Worm (Caenorhabditis elegans) whole organism, L1 larva: Measurements from ENCODE around the gene ngn-1.

Source experiments
- C04F5.9 ChIP-seq: sonication (generic microtip); optimal IDR thresholded peaks from 2 replicates; lab custom pipeline; 2016; ENCODE audit warnings: missing genetic modification characterization, missing compliant biosample characterization
- Y116A8C.19 ChIP-seq: sonication (generic microtip); optimal IDR thresholded peaks from 2 replicates; lab custom pipeline; 2016; ENCODE audit warnings: missing compliant biosample characterization, missing genetic modification characterization, borderline replicate concordance
- aha-1 ChIP-seq: fragments of 150-350 bp; optimal IDR thresholded peaks from 2 replicates; lab custom pipeline; 2014; ENCODE audit warnings: missing biosample characterization, missing genetic modification characterization
- alr-1 ChIP-seq: fragments of 200-800 bp; sonication (Bioruptor generic); optimal IDR thresholded peaks from 2 replicates; lab custom pipeline; 2018; ENCODE audit warnings: borderline replicate concordance, mild to moderate bottlenecking, missing genetic modification characterization, missing compliant biosample characterization
- aly-2 ChIP-seq: fragments of 150-350 bp; optimal IDR thresholded peaks from 2 replicates; lab custom pipeline; 2014; ENCODE audit warnings: missing biosample characterization, missing genetic modification characterization
- ceh-63 ChIP-seq: fragments of 200-800 bp; sonication (Bioruptor generic); optimal IDR thresholded peaks from 2 replicates; lab custom pipeline; 2018; ENCODE audit warnings: mild to moderate bottlenecking, missing genetic modification characterization, missing compliant biosample characterization
- ceh-82 ChIP-seq, 3 experiments: fragments of 150-350 bp in 1 of 3; sonication (generic microtip) in 2 of 3; optimal IDR thresholded peaks; 2 replicates each; lab custom pipeline; 2014 to 2017; ENCODE audit warnings: missing biosample characterization in 3 of 3, missing genetic modification characterization in 3 of 3
- ceh-88 ChIP-seq: fragments of 200-800 bp; sonication (Bioruptor generic); IDR thresholded peaks from 2 replicates; pipeline ENCODE4 v1.3.6; 2022; ENCODE audit warnings: missing genetic modification characterization, missing compliant biosample characterization
- ceh-90 ChIP-seq: sonication (generic microtip); optimal IDR thresholded peaks from 2 replicates; lab custom pipeline; 2016; ENCODE audit warnings: missing genetic modification characterization, missing compliant biosample characterization
- dpl-1 ChIP-seq, 3 experiments: fragments of 150-350 bp in 2 of 3; sonication (generic microtip) in 1 of 3; optimal IDR thresholded peaks; 2 replicates each; lab custom pipeline; 2014 to 2017; ENCODE audit warnings: missing biosample characterization in 3 of 3, missing genetic modification characterization in 3 of 3, missing genetic modification reagents in 3 of 3
- dsc-1 ChIP-seq: sonication (generic microtip); optimal IDR thresholded peaks from 2 replicates; lab custom pipeline; 2016; ENCODE audit warnings: mild to moderate bottlenecking, missing genetic modification characterization, missing compliant biosample characterization
- efl-1 ChIP-seq, 4 experiments: fragments of 150-350 bp; optimal IDR thresholded peaks in 3 of 4; peaks in 1 of 4; 1 replicate in 1 of 4; 2 replicates in 3 of 4; lab custom pipeline; 2014; ENCODE audit warnings: missing biosample characterization in 2 of 4, missing genetic modification characterization in 2 of 4, missing genetic modification reagents in 2 of 4
- efl-3 ChIP-seq: fragments of 200-800 bp; sonication (Bioruptor generic); optimal IDR thresholded peaks from 2 replicates; lab custom pipeline; 2018; ENCODE audit warnings: mild to moderate bottlenecking, missing genetic modification characterization, missing compliant biosample characterization
- egl-13 ChIP-seq: sonication (generic microtip); optimal IDR thresholded peaks from 2 replicates; lab custom pipeline; 2016; ENCODE audit warnings: missing genotype, missing genetic modification reagents, missing genetic modification characterization, missing compliant biosample characterization
- elt-2 ChIP-seq: sonication (generic microtip); optimal IDR thresholded peaks from 2 replicates; lab custom pipeline; 2016; ENCODE audit warnings: missing genetic modification characterization, mild to moderate bottlenecking, inconsistent platforms, missing compliant biosample characterization, missing genetic modification reagents
- ets-5 ChIP-seq: fragments of 200-800 bp; sonication (Bioruptor generic); IDR thresholded peaks from 2 replicates; pipeline ENCODE4 v1.3.6; 2022; ENCODE audit warnings: missing genetic modification characterization, missing compliant biosample characterization
- fkh-10 ChIP-seq: sonication (generic microtip); optimal IDR thresholded peaks from 2 replicates; lab custom pipeline; 2017; ENCODE audit warnings: missing biosample characterization, missing genetic modification reagents, missing genetic modification characterization
- fkh-4 ChIP-seq: sonication (generic microtip); optimal IDR thresholded peaks from 2 replicates; lab custom pipeline; 2016; ENCODE audit warnings: missing compliant biosample characterization, missing genetic modification characterization, borderline replicate concordance
- fkh-8 ChIP-seq: sonication (generic microtip); optimal IDR thresholded peaks from 2 replicates; lab custom pipeline; 2016; ENCODE audit warnings: mild to moderate bottlenecking, missing genetic modification characterization, missing compliant biosample characterization
- grh-1 ChIP-seq: fragments of 200-800 bp; sonication (Bioruptor generic); IDR thresholded peaks from 2 replicates; pipeline ENCODE4 v1.3.6; 2022; ENCODE audit warnings: missing genetic modification reagents, missing genetic modification characterization, missing compliant biosample characterization
- hlh-4 ChIP-seq: sonication (generic microtip); optimal IDR thresholded peaks from 2 replicates; lab custom pipeline; 2016; ENCODE audit warnings: mild to moderate bottlenecking, missing genetic modification characterization, missing compliant biosample characterization
- irx-1 ChIP-seq: sonication (generic microtip); optimal IDR thresholded peaks from 2 replicates; lab custom pipeline; 2016; ENCODE audit warnings: missing genetic modification characterization, missing compliant biosample characterization
- isw-1 ChIP-seq: fragments of 200-800 bp; sonication (Bioruptor generic); IDR thresholded peaks from 2 replicates; pipeline ENCODE4 v1.3.6; 2022; ENCODE audit warnings: missing genetic modification characterization, missing compliant biosample characterization
- jun-1 ChIP-seq: fragments of 150-350 bp; optimal IDR thresholded peaks from 2 replicates; lab custom pipeline; 2014; ENCODE audit warnings: missing biosample characterization, missing genetic modification reagents, missing genetic modification characterization
- lin-15B ChIP-seq: fragments of 150-350 bp; sonication (generic microtip); optimal IDR thresholded peaks from 3 replicates; lab custom pipeline; 2014; ENCODE audit warnings: missing biosample characterization, missing genetic modification characterization
- lin-35 ChIP-seq, 2 experiments: fragments of 150-350 bp; optimal IDR thresholded peaks; 2 replicates each; lab custom pipeline; 2014; ENCODE audit warnings: missing biosample characterization in 2 of 2, missing genetic modification characterization in 2 of 2, missing genetic modification reagents in 2 of 2
- lin-39 ChIP-seq: fragments of 150-350 bp; optimal IDR thresholded peaks from 2 replicates; lab custom pipeline; 2014; ENCODE audit warnings: missing biosample characterization, missing genetic modification reagents, missing genetic modification characterization
- lir-3 ChIP-seq: sonication (generic microtip); optimal IDR thresholded peaks from 2 replicates; lab custom pipeline; 2016; ENCODE audit warnings: mild to moderate bottlenecking, missing genetic modification characterization, moderate library complexity, missing compliant biosample characterization; ENCODE audit not compliant: poor library complexity
- lsy-2 ChIP-seq, 2 experiments: fragments of 150-350 bp; optimal IDR thresholded peaks; 2 replicates each; lab custom pipeline; 2014; ENCODE audit warnings: missing biosample characterization in 2 of 2, missing genetic modification characterization in 2 of 2
- mab-9 ChIP-seq: fragments of 200-800 bp; sonication (Bioruptor generic); IDR thresholded peaks from 2 replicates; pipeline ENCODE4 v1.3.6; 2022; ENCODE audit warnings: missing genetic modification reagents, missing genetic modification characterization, missing compliant biosample characterization
- mdl-1 ChIP-seq, 2 experiments: fragments of 150-350 bp; optimal IDR thresholded peaks; 2 replicates each; lab custom pipeline; 2014 to 2017; ENCODE audit warnings: missing biosample characterization in 2 of 2, missing genetic modification characterization in 2 of 2, inconsistent platforms in 1 of 2
- mef-2 ChIP-seq: fragments of 150-350 bp; optimal IDR thresholded peaks from 2 replicates; lab custom pipeline; 2014; ENCODE audit warnings: missing biosample characterization, missing genetic modification characterization
- nhr-11 ChIP-seq: fragments of 150-350 bp; optimal IDR thresholded peaks from 2 replicates; lab custom pipeline; 2014; ENCODE audit warnings: missing biosample characterization, missing genetic modification characterization
- nhr-19 ChIP-seq: fragments of 200-800 bp; sonication (Bioruptor generic); conservative IDR thresholded peaks from 2 replicates; pipeline ENCODE4 v1.3.6; 2022; ENCODE audit warnings: missing genetic modification characterization, missing compliant biosample characterization
- nhr-71 ChIP-seq: sonication (generic microtip); optimal IDR thresholded peaks from 2 replicates; lab custom pipeline; 2016; ENCODE audit warnings: mild to moderate bottlenecking, missing genetic modification characterization, moderate library complexity, missing compliant biosample characterization
- nhr-76 ChIP-seq: sonication (generic microtip); optimal IDR thresholded peaks from 2 replicates; lab custom pipeline; 2017; ENCODE audit warnings: missing biosample characterization, missing genetic modification characterization
- pax-3 ChIP-seq: fragments of 200-800 bp; sonication (Bioruptor generic); optimal IDR thresholded peaks from 2 replicates; lab custom pipeline; 2018; ENCODE audit warnings: mild to moderate bottlenecking, missing genetic modification characterization, moderate library complexity, missing compliant biosample characterization
- pqm-1 ChIP-seq: sonication (generic microtip); optimal IDR thresholded peaks from 3 replicates; lab custom pipeline; 2017; ENCODE audit warnings: missing biosample characterization, missing genetic modification characterization
- rnt-1 ChIP-seq: sonication (generic microtip); optimal IDR thresholded peaks from 2 replicates; lab custom pipeline; 2016; ENCODE audit warnings: mild to moderate bottlenecking, missing genetic modification characterization, moderate library complexity, missing compliant biosample characterization
- tbx-2 ChIP-seq: sonication (generic microtip); optimal IDR thresholded peaks from 2 replicates; lab custom pipeline; 2016; ENCODE audit warnings: missing genetic modification characterization, missing compliant biosample characterization
- tlp-1 ChIP-seq: fragments of 150-350 bp; optimal IDR thresholded peaks from 2 replicates; lab custom pipeline; 2014; ENCODE audit warnings: missing biosample characterization, missing genetic modification characterization
- unc-130 ChIP-seq: fragments of 150-350 bp; optimal IDR thresholded peaks from 2 replicates; lab custom pipeline; 2017; ENCODE audit warnings: missing biosample characterization, missing genetic modification characterization, inconsistent platforms
- unc-30 ChIP-seq: sonication (generic microtip); optimal IDR thresholded peaks from 2 replicates; lab custom pipeline; 2017; ENCODE audit warnings: missing biosample characterization, missing genetic modification characterization
- unc-86 ChIP-seq: sonication (generic microtip); optimal IDR thresholded peaks from 2 replicates; lab custom pipeline; 2016; ENCODE audit warnings: missing genetic modification characterization, missing compliant biosample characterization
- vab-15 ChIP-seq: sonication (generic microtip); optimal IDR thresholded peaks from 2 replicates; lab custom pipeline; 2017; ENCODE audit warnings: missing genotype, mild to moderate bottlenecking, missing genetic modification characterization, missing compliant biosample characterization
- zag-1 ChIP-seq: fragments of 150-350 bp; optimal IDR thresholded peaks from 2 replicates; lab custom pipeline; 2014; ENCODE audit warnings: missing biosample characterization, missing genetic modification characterization
- zip-4 ChIP-seq: fragments of 200-800 bp; sonication (Bioruptor generic); optimal IDR thresholded peaks from 2 replicates; lab custom pipeline; 2018; ENCODE audit warnings: mild to moderate bottlenecking, missing genetic modification characterization, moderate library complexity, missing compliant biosample characterization
- ztf-4 ChIP-seq: fragments of 150-350 bp; optimal IDR thresholded peaks from 2 replicates; lab custom pipeline; 2014; ENCODE audit warnings: missing biosample characterization, missing genetic modification characterization

Gene ngn-1

ce11 chrIV:2628171-2628570 is at the start of gene ngn-1:
ngn-1 (minus strand) TSS chrIV:2628271.
- no peak for TF ChIP-seq lin-15B
- TF ChIP-seq fkh-10 (GFP tag; lab: Kevin White, UChicago): no peak
- no peak for TF ChIP-seq efl-3 (GFP tag; lab: Kevin White, UChicago)
- no peak for TF ChIP-seq ceh-63
- TF ChIP-seq ets-5: no peak
- no peak for TF ChIP-seq nhr-76 (tag; lab: Kevin White, UChicago)
- no peak for TF ChIP-seq unc-86
- no peak for TF ChIP-seq mef-2 (tag; lab: Kevin White, UChicago)
- TF ChIP-seq unc-30: no peak

ce11 chrIV:2677687-2678086 is 49.6 kb upstream of the ngn-1 start:
- TF ChIP-seq dpl-1 (GFP tag; optimal IDR thresholded peaks at IDR 0.05; lab: Kevin White, UChicago) (peak; percentile 23 to 69 (median 36)), efl-1 (optimal IDR thresholded peaks at IDR 0.05; lab: Kevin White, UChicago) (peak; percentile 64 to 85), efl-1 (GFP tag; optimal IDR thresholded peaks at IDR 0.05 in 1 of 2; lab: Kevin White, UChicago) (peak; percentile 74 to 95), ceh-82 (tag; optimal IDR thresholded peaks at IDR 0.05; lab: Kevin White, UChicago) (no peak), lin-35 (GFP tag; optimal IDR thresholded peaks at IDR 0.05; lab: Kevin White, UChicago) (peak; percentile 39 to 40)

- TF ChIP-seq aha-1 (tag; lab: Kevin White, UChicago) (peak; percentile 38), ceh-88 (GFP tag; lab: Robert Waterston, UW) (peak; percentile 66), efl-1 (optimal IDR thresholded peaks at IDR 0.05; lab: Kevin White, UChicago) (peak; percentile 97 to 99), efl-1 (GFP tag; optimal IDR thresholded peaks at IDR 0.05 in 1 of 2; lab: Kevin White, UChicago) (peak; percentile 99 to 100), unc-86 (peak; percentile 93), lsy-2 (tag; optimal IDR thresholded peaks at IDR 0.05; lab: Kevin White, UChicago) (peak; percentile 96), grh-1 (peak; percentile 92), fkh-8 (tag; lab: Kevin White, UChicago) (peak; percentile 87), lin-39 (tag; lab: Kevin White, UChicago) (peak; percentile 95), vab-15 (tag; lab: Kevin White, UChicago) (no peak), isw-1 (GFP tag; lab: Robert Waterston, UW) (peak; percentile 95), dsc-1 (peak; percentile 96), mdl-1 (tag; optimal IDR thresholded peaks at IDR 0.05; lab: Kevin White, UChicago) (peak in 1 of 2 experiments; percentile 70), pax-3 (tag; lab: Kevin White, UChicago) (peak; percentile 79), ceh-90 (tag; lab: Kevin White, UChicago) (peak; percentile 68), irx-1 (tag; lab: Kevin White, UChicago) (peak; percentile 91), nhr-71 (tag; lab: Kevin White, UChicago) (peak; percentile 96), ztf-4 (tag; lab: Kevin White, UChicago) (peak; percentile 65), unc-130 (peak; percentile 83), tlp-1 (no peak), rnt-1 (tag; lab: Kevin White, UChicago) (peak; percentile 96), fkh-4 (peak; percentile 70), pqm-1 (tag; lab: Kevin White, UChicago) (no peak), C04F5.9 (peak; percentile 82), jun-1 (tag; lab: Kevin White, UChicago) (peak; percentile 91), unc-30 (no peak), nhr-19 (GFP tag; lab: Robert Waterston, UW) (peak; percentile 94), zag-1 (tag; lab: Kevin White, UChicago) (no peak), egl-13 (tag; lab: Kevin White, UChicago) (peak; percentile 78), mab-9 (GFP tag; lab: Robert Waterston, UW) (peak; percentile 90), Y116A8C.19 (tag; lab: Kevin White, UChicago) (no peak), alr-1 (no peak), dpl-1 (GFP tag; optimal IDR thresholded peaks at IDR 0.05; lab: Kevin White, UChicago) (peak; percentile 99), lir-3 (tag; lab: Kevin White, UChicago) (no peak), hlh-4 (tag; lab: Kevin White, UChicago) (no peak), nhr-11 (tag; lab: Kevin White, UChicago) (peak; percentile 80), elt-2 (tag; lab: Kevin White, UChicago) (peak; percentile 68), zip-4 (GFP tag; lab: Kevin White, UChicago) (peak; percentile 86), aly-2 (tag; lab: Kevin White, UChicago) (peak; percentile 62), tbx-2 (tag; lab: Kevin White, UChicago) (peak; percentile 94)
These were observed 48.2 kb upstream of the ngn-1 start, which contains the start of gene Y94H6A.3 for ce11 chrIV:2676281-2676680. Y94H6A.3 (plus strand) TSS chrIV:2676512.
